Fruit fly (Drosophila melanogaster): ENCODE results near the gene alph.

The alph gene

DNA sequence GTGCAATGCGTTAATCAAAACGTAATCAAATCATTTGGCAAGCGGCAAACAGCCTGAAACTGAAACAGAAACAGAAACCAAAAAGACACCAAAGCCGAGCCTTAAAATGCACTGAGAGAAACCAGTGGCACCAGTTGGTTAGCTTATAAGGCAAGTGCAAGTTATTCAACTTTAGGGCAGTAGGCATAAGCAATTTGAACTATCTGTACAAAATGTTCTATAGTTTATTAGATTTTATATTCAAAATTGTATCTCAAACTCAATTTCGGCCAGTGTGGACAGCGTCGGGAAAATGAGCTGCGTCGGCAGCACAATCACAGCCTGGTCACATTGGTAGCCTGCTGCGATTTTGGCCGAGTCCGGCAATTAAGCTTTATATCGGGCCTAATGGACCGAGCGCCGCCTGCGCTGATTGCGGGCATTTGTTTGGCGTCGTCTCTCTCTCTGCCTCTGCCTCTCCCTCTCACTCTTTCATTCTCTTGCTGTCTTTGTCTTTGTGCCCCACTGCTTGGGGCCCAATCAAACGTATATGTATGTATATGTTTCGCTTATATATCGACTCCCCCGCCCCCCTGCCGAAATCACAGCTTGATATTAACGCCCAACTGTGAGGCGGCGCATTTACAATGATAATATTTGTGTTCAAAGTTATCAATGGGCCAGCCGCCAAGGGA, 24.5 kb upstream of the alph start (continued):
- TF ChIP-seq NfI (GFP tag; optimal IDR thresholded peaks at IDR 0.05) (peak; percentile 52), CG4707 (GFP tag; optimal IDR thresholded peaks at IDR 0.05) (no peak), CG15514 (GFP tag; optimal IDR thresholded peaks at IDR 0.05) (no peak), E2f2 (GFP tag; IDR thresholded peaks at IDR 0.05) (no peak), esg (GFP tag; conservative IDR thresholded peaks at IDR 0.05) (peak; percentile 73), Dek (tag; optimal IDR thresholded peaks at IDR 0.05) (peak; percentile 17), CG4424 (GFP tag; optimal IDR thresholded peaks at IDR 0.05) (peak; percentile 69), zfh2 (GFP tag; optimal IDR thresholded peaks at IDR 0.05) (no peak), C15 (GFP tag; IDR thresholded peaks at IDR 0.05) (no peak), Stat92E (GFP tag; optimal IDR thresholded peaks at IDR 0.05) (no peak), nom (GFP tag; optimal IDR thresholded peaks at IDR 0.05) (no peak), Bgb (GFP tag; IDR thresholded peaks at IDR 0.05; ENCODE audit: partially characterized antibody) (0 out of 2 replicates have a peak, but pooled peaks have one; percentile 12), fd3F (GFP tag; optimal IDR thresholded peaks at IDR 0.05) (no peak), Lpt (GFP tag; optimal IDR thresholded peaks at IDR 0.05) (no peak), CG13123 (GFP tag; optimal IDR thresholded peaks at IDR 0.05) (no peak), B-H2 (GFP tag; optimal IDR thresholded peaks at IDR 0.05) (no peak), CkIIα-i1 (GFP tag; IDR thresholded peaks at IDR 0.05) (no peak), D (optimal IDR thresholded peaks at IDR 0.05) (no peak), D (GFP tag; optimal IDR thresholded peaks at IDR 0.05) (peak; percentile 68), CG17186 (GFP tag; optimal IDR thresholded peaks at IDR 0.05) (no peak), CG4854 (GFP tag; optimal IDR thresholded peaks at IDR 0.05) (peak; percentile 29), Dll (GFP tag; IDR thresholded peaks at IDR 0.05; ENCODE audit: partially characterized antibody) (no peak), CHES-1-like (GFP tag; optimal IDR thresholded peaks at IDR 0.05) (no peak), CG33213 (GFP tag; optimal IDR thresholded peaks at IDR 0.05) (peak; percentile 46), CG8089 (GFP tag; optimal IDR thresholded peaks at IDR 0.05) (peak; percentile 31), Atf-2 (GFP tag; optimal IDR thresholded peaks at IDR 0.05) (peak; percentile 41), YL-1 (GFP tag; optimal IDR thresholded peaks at IDR 0.05) (no peak), CG17612 (GFP tag; IDR thresholded peaks at IDR 0.05) (no peak), HLH54F (GFP tag; optimal IDR thresholded peaks at IDR 0.05) (no peak), ham (GFP tag; IDR thresholded peaks at IDR 0.05) (no peak), al (GFP tag; IDR thresholded peaks at IDR 0.05) (no peak), dpn (GFP tag; optimal IDR thresholded peaks at IDR 0.05) (peak; percentile 44 to 58), CG12299 (tag; optimal IDR thresholded peaks at IDR 0.05) (no peak), hbn (GFP tag; IDR thresholded peaks at IDR 0.05; ENCODE audit: partially characterized antibody) (no peak), NC2β (GFP tag; optimal IDR thresholded peaks at IDR 0.05) (peak; percentile 38), CG1233 (GFP tag; optimal IDR thresholded peaks at IDR 0.05) (peak; percentile 67), CG4617 (GFP tag; optimal IDR thresholded peaks at IDR 0.05; ENCODE audit: borderline replicate concordance) (no peak), lab (GFP tag; optimal IDR thresholded peaks at IDR 0.05) (peak; percentile 23), E2f1 (GFP tag; IDR thresholded peaks at IDR 0.05) (peak; percentile 62), TFAM (GFP tag; optimal IDR thresholded peaks at IDR 0.05) (no peak), CrebB (tag; optimal IDR thresholded peaks at IDR 0.05) (no peak), Sox100B (GFP tag; optimal IDR thresholded peaks at IDR 0.05) (peak; percentile 45), Pdp1 (GFP tag; optimal IDR thresholded peaks at IDR 0.05) (peak; percentile 57 to 61), Dip3 (GFP tag; optimal IDR thresholded peaks at IDR 0.05) (no peak), chm (GFP tag; IDR thresholded peaks at IDR 0.05) (peak; percentile 76), CG12236 (GFP tag; optimal IDR thresholded peaks at IDR 0.05) (no peak), CG43689 (GFP tag; IDR thresholded peaks at IDR 0.05) (no peak), CG12155 (GFP tag; optimal IDR thresholded peaks at IDR 0.05) (peak; percentile 38), CG30020 (tag; optimal IDR thresholded peaks at IDR 0.05) (no peak), CG17829 (tag; optimal IDR thresholded peaks at IDR 0.05) (peak; percentile 66)

All from whole organism, embryonic.